Fruit fly (Drosophila melanogaster): ENCODE measurements around the gene CG31300.

Gene CG31300

DNA sequence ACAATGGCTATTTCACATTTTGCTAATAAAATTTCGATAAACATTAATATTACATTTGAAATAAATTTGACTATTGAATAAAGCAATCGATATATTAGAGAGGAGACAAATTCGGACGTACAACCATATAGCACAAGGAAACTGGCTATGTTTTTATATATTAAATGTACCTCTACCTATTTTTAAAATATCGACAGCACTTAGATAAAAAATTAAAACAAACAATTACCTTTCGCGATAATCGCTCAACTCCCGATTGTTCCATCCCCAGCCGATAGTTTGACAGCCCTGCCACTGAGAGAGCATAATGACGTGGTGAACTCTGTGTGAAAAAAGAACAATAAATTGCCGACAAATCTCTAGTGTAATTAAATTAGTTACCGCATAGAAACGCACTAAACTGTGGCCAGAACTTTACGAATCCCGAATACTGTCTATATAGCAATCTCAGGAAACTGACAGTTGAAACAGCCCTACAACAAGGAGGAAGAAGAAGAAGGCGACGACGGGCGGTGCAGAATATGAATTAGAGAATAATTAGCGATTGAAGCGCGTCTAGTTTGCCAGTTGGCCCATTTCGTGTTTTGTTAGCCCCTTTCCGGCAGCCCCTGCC lies 24.7 kb upstream of the CG31300 start, which contains the start of gene CG11857 (continued):
- TF ChIP-seq CG10267 (tag; optimal IDR thresholded peaks at IDR 0.05), result peak; percentile 94
- peak; percentile 98 for TF ChIP-seq croc (GFP tag; conservative IDR thresholded peaks at IDR 0.05)
- peak; percentile 99 for TF ChIP-seq pum (GFP tag; optimal IDR thresholded peaks at IDR 0.05)
- peak; percentile 99 for TF ChIP-seq CoRest (tag; optimal IDR thresholded peaks at IDR 0.05)
- peak; percentile 100 for TF ChIP-seq BEAF-32 (GFP tag; optimal IDR thresholded peaks at IDR 0.05)
- TF ChIP-seq tio (GFP tag; optimal IDR thresholded peaks at IDR 0.05), result no peak
- peak; percentile 92 for TF ChIP-seq CG30020 (tag; optimal IDR thresholded peaks at IDR 0.05)
- peak; percentile 98 for TF ChIP-seq CG6175 (GFP tag; IDR thresholded peaks at IDR 0.05)
- peak; percentile 96 for TF ChIP-seq CG4282 (GFP tag; optimal IDR thresholded peaks at IDR 0.05)
- TF ChIP-seq zf30C (GFP tag; optimal IDR thresholded peaks at IDR 0.05), result peak; percentile 27
- TF ChIP-seq disco-r (GFP tag; optimal IDR thresholded peaks at IDR 0.05), result peak; percentile 93
- peak; percentile 99 for TF ChIP-seq CG12391 (tag; optimal IDR thresholded peaks at IDR 0.05)
- peak; percentile 96 for TF ChIP-seq CG31441 (GFP tag; IDR thresholded peaks at IDR 0.05)
- peak; percentile 91 for TF ChIP-seq luna (GFP tag; optimal IDR thresholded peaks at IDR 0.05)
- peak; percentile 99 for TF ChIP-seq jigr1 (GFP tag; IDR thresholded peaks at IDR 0.05)
- peak; percentile 82 for TF ChIP-seq CG4707 (GFP tag; optimal IDR thresholded peaks at IDR 0.05)
- TF ChIP-seq twi (tag; optimal IDR thresholded peaks at IDR 0.05), result peak; percentile 96
- TF ChIP-seq Nf-YB (GFP tag; optimal IDR thresholded peaks at IDR 0.05), result peak; percentile 80
- TF ChIP-seq insv (GFP tag; optimal IDR thresholded peaks at IDR 0.05), result peak in 1 of 2 experiments; percentile 77
- peak; percentile 79 for TF ChIP-seq Deaf1 (tag; optimal IDR thresholded peaks at IDR 0.05)
- TF ChIP-seq CG10979 (tag; optimal IDR thresholded peaks at IDR 0.05), result peak; percentile 95
- TF ChIP-seq CG1792 (GFP tag; optimal IDR thresholded peaks at IDR 0.05), result peak; percentile 95
- peak; percentile 82 for TF ChIP-seq CG10431 (GFP tag; optimal IDR thresholded peaks at IDR 0.05)
- TF ChIP-seq trem (tag; optimal IDR thresholded peaks at IDR 0.05), result peak; percentile 97
- peak; percentile 69 to 98 for TF ChIP-seq bsh (GFP tag; optimal IDR thresholded peaks at IDR 0.05)
- peak; percentile 96 for TF ChIP-seq Gsc (GFP tag; IDR thresholded peaks at IDR 0.05)
- no peak for TF ChIP-seq cad (GFP tag; optimal IDR thresholded peaks at IDR 0.05)
- TF ChIP-seq pb (GFP tag; optimal IDR thresholded peaks at IDR 0.05), result peak; percentile 92
- peak; percentile 97 for TF ChIP-seq CG18619 (GFP tag; optimal IDR thresholded peaks at IDR 0.05)
- peak; percentile 98 for TF ChIP-seq Camta (GFP tag; optimal IDR thresholded peaks at IDR 0.05)
- TF ChIP-seq Atf-2 (GFP tag; optimal IDR thresholded peaks at IDR 0.05), result peak; percentile 97
- peak; percentile 99 for TF ChIP-seq CG14014 (GFP tag; IDR thresholded peaks at IDR 0.05)
- TF ChIP-seq tgo (GFP tag; IDR thresholded peaks at IDR 0.05), result peak; percentile 99
- no peak for TF ChIP-seq usp (GFP tag; optimal IDR thresholded peaks at IDR 0.05)
- TF ChIP-seq HLH4C (GFP tag; IDR thresholded peaks at IDR 0.05; ENCODE audit: partially characterized antibody), result peak; percentile 99
- TF ChIP-seq CG10321 (GFP tag; IDR thresholded peaks at IDR 0.05), result peak; percentile 83
- TF ChIP-seq chn (GFP tag; optimal IDR thresholded peaks at IDR 0.05), result peak; percentile 98
- TF ChIP-seq nau (GFP tag; optimal IDR thresholded peaks at IDR 0.05), result no peak
- peak; percentile 88 for TF ChIP-seq CG6654 (GFP tag; optimal IDR thresholded peaks at IDR 0.05)
- TF ChIP-seq C15 (GFP tag; IDR thresholded peaks at IDR 0.05), result peak; percentile 98
- peak; percentile 99 for TF ChIP-seq rib (GFP tag; IDR thresholded peaks at IDR 0.05)
- peak; percentile 79 for TF ChIP-seq wek (GFP tag; optimal IDR thresholded peaks at IDR 0.05)
- TF ChIP-seq CG7271 (tag; optimal IDR thresholded peaks at IDR 0.05), result peak; percentile 95
- peak in 1 of 2 experiments; percentile 72 for TF ChIP-seq crp (GFP tag; optimal IDR thresholded peaks at IDR 0.05)
- TF ChIP-seq cato (GFP tag; optimal IDR thresholded peaks at IDR 0.05; ENCODE audit: borderline replicate concordance), result peak; percentile 97
- peak; percentile 100 for TF ChIP-seq knrl (GFP tag; IDR thresholded peaks at IDR 0.05; ENCODE audit: partially characterized antibody)
- TF ChIP-seq sc (optimal IDR thresholded peaks at IDR 0.05), result no peak
- peak; percentile 94 for TF ChIP-seq sc (GFP tag; optimal IDR thresholded peaks at IDR 0.05)
- peak; percentile 99 for TF ChIP-seq nmo (GFP tag; optimal IDR thresholded peaks at IDR 0.05)
